Fruit fly (Drosophila melanogaster): ENCODE results near the gene CG13856.

The CG13856 gene

dm6 chr3R:22432200-22432804 lies 29.8 kb downstream of the CG13856 start:
- TF ChIP-seq Sp1 (GFP tag; optimal IDR thresholded peaks at IDR 0.05) (no peak), Dfd (GFP tag; optimal IDR thresholded peaks at IDR 0.05) (no peak), Jra (GFP tag; optimal IDR thresholded peaks at IDR 0.05) (no peak), Mio (GFP tag; optimal IDR thresholded peaks at IDR 0.05) (no peak), dsf (GFP tag; optimal IDR thresholded peaks at IDR 0.05; ENCODE audit: borderline replicate concordance) (no peak), sage (GFP tag; optimal IDR thresholded peaks at IDR 0.05) (no peak), Abd-B (GFP tag; optimal IDR thresholded peaks at IDR 0.05) (no peak), psq (GFP tag; optimal IDR thresholded peaks at IDR 0.05) (no peak), dmrt93B (GFP tag; optimal IDR thresholded peaks at IDR 0.05) (no peak), foxo (GFP tag; optimal IDR thresholded peaks at IDR 0.05) (no peak), Hr78 (GFP tag; optimal IDR thresholded peaks at IDR 0.05) (no peak), pan (optimal IDR thresholded peaks at IDR 0.05) (no peak)

dm6 chr3R:22436050-22436449 lies 33.6 kb downstream of the CG13856 start, which contains the start of gene CG13847:
CG13847 (minus strand) TSS chr3R:22436150.
- TF ChIP-seq Rel (GFP tag; optimal IDR thresholded peaks at IDR 0.05), result no peak
- TF ChIP-seq Rel (tag; optimal IDR thresholded peaks at IDR 0.05), result no peak
- no peak for TF ChIP-seq Jra (GFP tag; optimal IDR thresholded peaks at IDR 0.05)
- no peak for TF ChIP-seq Vsx2 (GFP tag; optimal IDR thresholded peaks at IDR 0.05; ENCODE audit: partially characterized antibody)
- TF ChIP-seq Hnf4 (GFP tag; optimal IDR thresholded peaks at IDR 0.05), result no peak
- no peak for TF ChIP-seq woc (GFP tag; optimal IDR thresholded peaks at IDR 0.05)
- no peak for TF ChIP-seq sv (GFP tag; optimal IDR thresholded peaks at IDR 0.05)
- no peak for TF ChIP-seq dmrt93B (GFP tag; optimal IDR thresholded peaks at IDR 0.05)
- TF ChIP-seq N (GFP tag; optimal IDR thresholded peaks at IDR 0.05), result no peak
- TF ChIP-seq rgr (GFP tag; optimal IDR thresholded peaks at IDR 0.05), result no peak
- no peak for TF ChIP-seq Myc (optimal IDR thresholded peaks at IDR 0.05)
- TF ChIP-seq h (GFP tag; optimal IDR thresholded peaks at IDR 0.05), result no peak
- no peak for TF ChIP-seq br (GFP tag; optimal IDR thresholded peaks at IDR 0.05)
- TF ChIP-seq Abd-B (GFP tag; optimal IDR thresholded peaks at IDR 0.05), result no peak
- TF ChIP-seq pan (optimal IDR thresholded peaks at IDR 0.05), result no peak
- no peak for TF ChIP-seq sage (GFP tag; optimal IDR thresholded peaks at IDR 0.05)
- no peak for TF ChIP-seq dl (GFP tag; optimal IDR thresholded peaks at IDR 0.05; ENCODE audit: insufficient read depth in 1 of 2, partially characterized antibody in 2 of 2)
- TF ChIP-seq jim (GFP tag; optimal IDR thresholded peaks at IDR 0.05), result no peak
- no peak for TF ChIP-seq dsf (GFP tag; optimal IDR thresholded peaks at IDR 0.05; ENCODE audit: borderline replicate concordance)
- TF ChIP-seq Sp1 (GFP tag; optimal IDR thresholded peaks at IDR 0.05), result no peak

dm6 chr3R:22438301-22438700 lies 35.8 kb downstream of the CG13856 start:
- TF ChIP-seq usp (GFP tag; optimal IDR thresholded peaks at IDR 0.05), result no peak
- no peak for TF ChIP-seq lola (GFP tag; optimal IDR thresholded peaks at IDR 0.05)
- no peak for TF ChIP-seq sv (GFP tag; optimal IDR thresholded peaks at IDR 0.05)
- TF ChIP-seq Hr78 (GFP tag; optimal IDR thresholded peaks at IDR 0.05), result no peak
- TF ChIP-seq Dfd (GFP tag; optimal IDR thresholded peaks at IDR 0.05), result no peak
- TF ChIP-seq brk (GFP tag; optimal IDR thresholded peaks at IDR 0.05), result no peak
- TF ChIP-seq psq (GFP tag; optimal IDR thresholded peaks at IDR 0.05), result no peak

dm6 chr3R:22446493-22446892 lies 44.0 kb downstream of the CG13856 start, which contains the start of gene CG12499:
CG12499 (minus strand) TSS chr3R:22446587.
- no peak for TF ChIP-seq fru (GFP tag; optimal IDR thresholded peaks at IDR 0.05)
- peak; percentile 19 for TF ChIP-seq Myc (optimal IDR thresholded peaks at IDR 0.05)
- TF ChIP-seq rgr (GFP tag; optimal IDR thresholded peaks at IDR 0.05), result no peak

dm6 chr3R:22447195-22447873 lies 44.9 kb downstream of the CG13856 start, which contains the start of gene CG34288:
CG34288 (minus strand) TSS chr3R:22447263.
- peak; percentile 74 for TF ChIP-seq CG32264 (GFP tag; optimal IDR thresholded peaks at IDR 0.05)
- no peak for TF ChIP-seq sv (GFP tag; optimal IDR thresholded peaks at IDR 0.05)
- no peak for TF ChIP-seq brk (GFP tag; optimal IDR thresholded peaks at IDR 0.05)
- TF ChIP-seq woc (GFP tag; optimal IDR thresholded peaks at IDR 0.05), result no peak
- TF ChIP-seq OdsH (GFP tag; optimal IDR thresholded peaks at IDR 0.05), result peak; percentile 50
- TF ChIP-seq Hr83 (GFP tag; optimal IDR thresholded peaks at IDR 0.05; ENCODE audit: poor library complexity, severe bottlenecking), result peak; percentile 87
- TF ChIP-seq foxo (GFP tag; optimal IDR thresholded peaks at IDR 0.05), result peak; percentile 9 to 74
- peak; percentile 6 for TF ChIP-seq Jra (GFP tag; optimal IDR thresholded peaks at IDR 0.05)
- TF ChIP-seq tai (GFP tag; optimal IDR thresholded peaks at IDR 0.05), result no peak
- no peak for TF ChIP-seq jim (GFP tag; optimal IDR thresholded peaks at IDR 0.05)
- no peak for TF ChIP-seq Hr78 (GFP tag; optimal IDR thresholded peaks at IDR 0.05)
- TF ChIP-seq h (GFP tag; optimal IDR thresholded peaks at IDR 0.05), result peak; percentile 76
- TF ChIP-seq usp (GFP tag; optimal IDR thresholded peaks at IDR 0.05), result no peak
- TF ChIP-seq br (GFP tag; optimal IDR thresholded peaks at IDR 0.05), result peak; percentile 43
- TF ChIP-seq dmrt93B (GFP tag; optimal IDR thresholded peaks at IDR 0.05), result no peak
- TF ChIP-seq Dif (GFP tag; optimal IDR thresholded peaks at IDR 0.05; ENCODE audit: partially characterized antibody), result no peak
- peak; percentile 43 for TF ChIP-seq ey (GFP tag; optimal IDR thresholded peaks at IDR 0.05)
- no peak for TF ChIP-seq Myc (optimal IDR thresholded peaks at IDR 0.05)
- peak; percentile 54 for TF ChIP-seq HLH106 (tag; optimal IDR thresholded peaks at IDR 0.05)
- peak; percentile 93 for TF ChIP-seq Vsx2 (GFP tag; optimal IDR thresholded peaks at IDR 0.05; ENCODE audit: partially characterized antibody)
- no peak for TF ChIP-seq Hnf4 (GFP tag; optimal IDR thresholded peaks at IDR 0.05)
- peak; percentile 65 for TF ChIP-seq Rel (GFP tag; optimal IDR thresholded peaks at IDR 0.05)
- peak; percentile 96 for TF ChIP-seq Rel (tag; optimal IDR thresholded peaks at IDR 0.05)
- TF ChIP-seq rgr (GFP tag; optimal IDR thresholded peaks at IDR 0.05), result no peak
- TF ChIP-seq Dfd (GFP tag; optimal IDR thresholded peaks at IDR 0.05), result no peak
- peak; percentile 83 for TF ChIP-seq fru (GFP tag; optimal IDR thresholded peaks at IDR 0.05)
- no peak for TF ChIP-seq sage (GFP tag; optimal IDR thresholded peaks at IDR 0.05)

Data from whole organism, wandering third instar larva.